Fruit fly (Drosophila melanogaster): ENCODE measurements around the gene nudC.

dm6 chr3L:16759483-16759882 is 45.3 kb upstream of the nudC start:
- no peak for TF ChIP-seq insv (optimal IDR thresholded peaks at IDR 0.05)
- no peak for TF ChIP-seq h (optimal IDR thresholded peaks at IDR 0.05)
- no peak for TF ChIP-seq ttk (optimal IDR thresholded peaks at IDR 0.05)
- TF ChIP-seq psq (optimal IDR thresholded peaks at IDR 0.05): no peak
